Fruit fly (Drosophila melanogaster) whole organism, prepupa: ENCODE data around the gene CG31548.
A peak's percentile ranks its signal among the peaks of the same experiment; 100 is the strongest.

Experiments used
- CG10631 ChIP-seq: fragments of 200-800 bp; sonication (Bioruptor generic); optimal IDR thresholded peaks from 2 replicates; lab custom pipeline; 2016; ENCODE audit warnings: missing biosample characterization, missing genetic modification characterization
- CG11294 ChIP-seq: fragments of 200-800 bp; sonication (Bioruptor generic); IDR thresholded peaks from 2 replicates; pipeline ENCODE4 v1.3.6; 2022; ENCODE audit warnings: missing biosample characterization, missing genetic modification characterization
- CG15336 ChIP-seq: fragments of 200-800 bp; sonication (Bioruptor generic); IDR thresholded peaks from 2 replicates; pipeline ENCODE4 v1.3.6; 2022; ENCODE audit warnings: missing biosample characterization, missing genetic modification characterization
- CG3032 ChIP-seq: fragments of 200-800 bp; optimal IDR thresholded peaks from 2 replicates; lab custom pipeline; 2019; ENCODE audit warnings: missing biosample characterization, mild to moderate bottlenecking, missing genetic modification characterization, moderate library complexity
- CG31627 ChIP-seq: fragments of 200-800 bp; sonication (Bioruptor generic); optimal IDR thresholded peaks from 3 replicates; lab custom pipeline; 2016; ENCODE audit warnings: missing biosample characterization, missing genetic modification characterization
- CG32006 ChIP-seq: fragments of 200-800 bp; sonication (Bioruptor generic); optimal IDR thresholded peaks from 3 replicates; lab custom pipeline; 2017; ENCODE audit warnings: missing biosample characterization, mild to moderate bottlenecking, missing genetic modification characterization
- CG34406 ChIP-seq: fragments of 200-800 bp; sonication (Bioruptor generic); optimal IDR thresholded peaks from 3 replicates; lab custom pipeline; 2016; ENCODE audit warnings: missing biosample characterization, missing genetic modification characterization
- CG3919 ChIP-seq: fragments of 200-800 bp; sonication (Bioruptor generic); optimal IDR thresholded peaks from 3 replicates; lab custom pipeline; 2016; ENCODE audit warnings: missing biosample characterization, missing genetic modification characterization
- CG4318 ChIP-seq: fragments of 200-800 bp; sonication (Bioruptor generic); optimal IDR thresholded peaks from 3 replicates; lab custom pipeline; 2017; ENCODE audit warnings: missing biosample characterization, mild to moderate bottlenecking, missing genetic modification characterization
- CG6163 ChIP-seq: fragments of 200-800 bp; sonication (Bioruptor generic); IDR thresholded peaks from 3 replicates; pipeline ENCODE4 v1.3.6; 2022; ENCODE audit warnings: missing biosample characterization, missing genetic modification characterization
- CG6792 ChIP-seq: fragments of 200-800 bp; sonication (Bioruptor generic); optimal IDR thresholded peaks from 3 replicates; lab custom pipeline; 2016; ENCODE audit warnings: missing biosample characterization, missing genetic modification characterization
- CG6808 ChIP-seq: fragments of 200-800 bp; sonication (Bioruptor generic); optimal IDR thresholded peaks from 3 replicates; lab custom pipeline; 2017; ENCODE audit warnings: missing biosample characterization, missing genetic modification characterization, mild to moderate bottlenecking, moderate library complexity, missing genetic modification reagents
- CG6854 ChIP-seq: fragments of 200-800 bp; sonication (Bioruptor generic); optimal IDR thresholded peaks from 2 replicates; lab custom pipeline; 2017; ENCODE audit warnings: missing biosample characterization, mild to moderate bottlenecking, missing genetic modification characterization
- CG7368 ChIP-seq: fragments of 200-800 bp; sonication (Bioruptor generic); optimal IDR thresholded peaks from 3 replicates; lab custom pipeline; 2016; ENCODE audit warnings: missing biosample characterization, missing genetic modification characterization
- CG8119 ChIP-seq: fragments of 200-800 bp; sonication (Bioruptor generic); IDR thresholded peaks from 3 replicates; pipeline ENCODE4 v1.3.6; 2022; ENCODE audit warnings: missing biosample characterization, missing genetic modification characterization
- CG8319 ChIP-seq: fragments of 200-800 bp; sonication (Bioruptor generic); optimal IDR thresholded peaks from 3 replicates; lab custom pipeline; 2016; ENCODE audit warnings: missing biosample characterization, missing genetic modification characterization
- CG8632 ChIP-seq: fragments of 200-800 bp; sonication (Bioruptor generic); optimal IDR thresholded peaks from 3 replicates; lab custom pipeline; 2016; ENCODE audit warnings: missing biosample characterization, missing genetic modification characterization
- CG9139 ChIP-seq: fragments of 200-800 bp; sonication (Bioruptor generic); optimal IDR thresholded peaks from 3 replicates; lab custom pipeline; 2017; ENCODE audit warnings: missing biosample characterization, mild to moderate bottlenecking, missing genetic modification characterization
- Eip75B ChIP-seq: fragments of 200-800 bp; sonication (Bioruptor generic); optimal IDR thresholded peaks from 3 replicates; lab custom pipeline; 2016; ENCODE audit warnings: missing biosample characterization, missing genetic modification characterization
- Eip78C ChIP-seq: fragments of 200-800 bp; sonication (Bioruptor generic); peaks from one replicate; lab custom pipeline; 2016; ENCODE audit warnings: missing biosample characterization, missing genetic modification characterization
- Eip93F ChIP-seq: fragments of 200-800 bp; sonication (Bioruptor generic); optimal IDR thresholded peaks from 2 replicates; lab custom pipeline; 2016; ENCODE audit warnings: missing biosample characterization, mild to moderate bottlenecking, missing genetic modification characterization
- Ets21C ChIP-seq: fragments of 200-800 bp; sonication (Bioruptor generic); optimal IDR thresholded peaks from 3 replicates; lab custom pipeline; 2016; ENCODE audit warnings: missing biosample characterization, missing genetic modification characterization
- Ets96B ChIP-seq: fragments of 200-800 bp; optimal IDR thresholded peaks from 2 replicates; lab custom pipeline; 2019; ENCODE audit warnings: missing biosample characterization, mild to moderate bottlenecking, missing genetic modification characterization, moderate library complexity
- Gug ChIP-seq: fragments of 200-800 bp; sonication (Bioruptor generic); IDR thresholded peaks from 2 replicates; pipeline ENCODE4 v1.3.6; 2022; ENCODE audit warnings: missing biosample characterization, missing genetic modification characterization
- Hr38 ChIP-seq: sonication (Bioruptor generic); optimal IDR thresholded peaks from 2 replicates; lab custom pipeline; 2016; ENCODE audit warnings: missing biosample characterization, missing genetic modification characterization
- Hr39 ChIP-seq: fragments of 200-800 bp; sonication (Bioruptor generic); optimal IDR thresholded peaks from 2 replicates; lab custom pipeline; 2016; ENCODE audit warnings: missing biosample characterization, missing genetic modification characterization
- Hr4 ChIP-seq: fragments of 200-800 bp; sonication (Bioruptor generic); optimal IDR thresholded peaks from 3 replicates; lab custom pipeline; 2016; ENCODE audit warnings: missing biosample characterization, missing genetic modification characterization
- Lpt ChIP-seq: fragments of 200-800 bp; sonication (Bioruptor generic); optimal IDR thresholded peaks from 3 replicates; lab custom pipeline; 2016; ENCODE audit warnings: missing biosample characterization, missing genetic modification characterization
- Met ChIP-seq: fragments of 200-800 bp; sonication (Bioruptor generic); optimal IDR thresholded peaks from 3 replicates; lab custom pipeline; 2016; ENCODE audit warnings: missing biosample characterization, missing genetic modification characterization
- Sox14 ChIP-seq: fragments of 200-800 bp; sonication (Bioruptor generic); optimal IDR thresholded peaks from 3 replicates; lab custom pipeline; 2016; ENCODE audit warnings: missing biosample characterization, missing genetic modification characterization
- Sox15 ChIP-seq: fragments of 200-800 bp; sonication (Bioruptor generic); optimal IDR thresholded peaks from 3 replicates; lab custom pipeline; 2016; ENCODE audit warnings: missing biosample characterization, missing genetic modification characterization
- achi ChIP-seq: fragments of 200-800 bp; sonication (Bioruptor generic); optimal IDR thresholded peaks from 3 replicates; lab custom pipeline; 2016; ENCODE audit warnings: missing biosample characterization, missing genetic modification characterization
- acj6 ChIP-seq: fragments of 200-800 bp; sonication (Bioruptor generic); optimal IDR thresholded peaks from 3 replicates; lab custom pipeline; 2016; ENCODE audit warnings: missing biosample characterization, missing genetic modification characterization
- cyc ChIP-seq: fragments of 200-800 bp; sonication (Bioruptor generic); optimal IDR thresholded peaks from 3 replicates; lab custom pipeline; 2016; ENCODE audit warnings: missing biosample characterization, missing genetic modification characterization
- dac ChIP-seq: fragments of 200-800 bp; sonication (Bioruptor generic); optimal IDR thresholded peaks from 2 replicates; lab custom pipeline; 2017; ENCODE audit warnings: missing biosample characterization, mild to moderate bottlenecking, missing genetic modification characterization
- dsx ChIP-seq: fragments of 200-800 bp; optimal IDR thresholded peaks from 3 replicates; lab custom pipeline; 2019; ENCODE audit warnings: missing biosample characterization, mild to moderate bottlenecking, missing genetic modification characterization, moderate library complexity; ENCODE audit not compliant: poor library complexity, severe bottlenecking
- eg ChIP-seq: fragments of 200-800 bp; sonication (Bioruptor generic); IDR thresholded peaks from 3 replicates; pipeline ENCODE4 v1.3.6; 2022; ENCODE audit warnings: missing biosample characterization, missing genetic modification characterization
- esn ChIP-seq: fragments of 200-800 bp; sonication (Bioruptor generic); optimal IDR thresholded peaks from 2 replicates; lab custom pipeline; 2016; ENCODE audit warnings: missing biosample characterization, mild to moderate bottlenecking, missing genetic modification characterization, moderate library complexity
- fd85E ChIP-seq: fragments of 200-800 bp; sonication (Bioruptor generic); optimal IDR thresholded peaks from 3 replicates; lab custom pipeline; 2016; ENCODE audit warnings: missing biosample characterization, missing genetic modification characterization
- fkh ChIP-seq: fragments of 200-800 bp; sonication (Bioruptor generic); optimal IDR thresholded peaks from 3 replicates; lab custom pipeline; 2017; ENCODE audit warnings: missing biosample characterization, mild to moderate bottlenecking, missing genetic modification characterization, moderate library complexity
- lz ChIP-seq: fragments of 200-800 bp; sonication (Bioruptor generic); optimal IDR thresholded peaks from 3 replicates; lab custom pipeline; 2016; ENCODE audit warnings: missing biosample characterization, missing genetic modification characterization
- salr ChIP-seq, 2 experiments: fragments of 200-800 bp; sonication (Bioruptor generic); optimal IDR thresholded peaks; 3 replicates each; lab custom pipeline; 2016 to 2018; ENCODE audit warnings: missing biosample characterization in 2 of 2, missing genetic modification characterization in 2 of 2, mild to moderate bottlenecking in 1 of 2
- spab ChIP-seq: fragments of 200-800 bp; sonication (Bioruptor generic); optimal IDR thresholded peaks from 2 replicates; lab custom pipeline; 2017; ENCODE audit warnings: missing biosample characterization, mild to moderate bottlenecking, missing genetic modification characterization, missing genetic modification reagents
- svp ChIP-seq: fragments of 200-800 bp; sonication (Bioruptor generic); peaks from one replicate; lab custom pipeline; 2016; ENCODE audit warnings: missing biosample characterization, missing genetic modification characterization
- vri ChIP-seq: fragments of 200-800 bp; sonication (Bioruptor generic); optimal IDR thresholded peaks from 3 replicates; lab custom pipeline; 2016; ENCODE audit warnings: missing biosample characterization, mild to moderate bottlenecking, missing genetic modification characterization

The CG31548 gene

DNA sequence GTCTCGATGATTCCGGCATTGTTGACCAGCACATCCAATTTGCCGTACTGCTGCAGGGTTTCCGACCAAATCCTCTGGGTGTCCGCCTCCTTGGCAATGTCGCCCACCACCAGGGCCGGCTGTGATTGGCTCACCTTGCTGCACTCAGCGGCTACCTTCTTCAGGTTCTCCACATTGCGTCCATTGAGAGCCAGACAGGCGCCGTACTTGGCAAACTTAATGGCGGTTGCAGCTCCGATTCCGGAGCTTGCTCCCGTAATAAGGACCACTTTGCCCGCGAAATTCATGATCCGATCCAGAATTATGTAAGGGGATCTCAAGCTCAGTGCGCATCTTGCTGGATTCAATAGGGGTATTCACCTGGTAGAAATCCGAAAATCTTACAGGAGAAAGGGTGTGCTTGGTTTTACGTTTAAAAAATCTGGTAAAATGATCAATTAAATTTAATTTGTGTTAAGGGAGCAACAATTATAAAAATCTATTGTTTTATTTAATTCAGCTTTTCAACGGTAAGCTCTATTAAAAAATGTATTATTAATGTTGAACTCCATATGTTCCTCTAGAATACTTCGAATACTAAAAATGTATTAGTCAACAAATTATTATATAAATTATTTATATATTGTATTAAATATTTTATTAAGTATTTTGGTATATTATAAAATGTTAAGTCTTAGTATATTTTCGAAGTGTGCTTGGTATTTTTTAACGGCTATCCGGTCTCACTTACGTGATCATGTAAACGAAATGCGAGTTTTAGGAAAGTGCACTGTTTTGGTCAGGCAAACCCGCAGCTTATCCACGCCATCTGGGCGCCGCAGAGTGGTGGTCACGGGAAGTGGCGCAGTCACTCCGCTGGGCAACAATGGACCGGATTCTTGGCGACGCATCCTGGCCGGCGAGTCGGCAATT, at the start of gene CG31548, which contains the start of gene CG12170:
CG31548 (minus strand) TSS at position 334 of the 912 bp plus-strand sequence.
CG12170 (plus strand) TSS at position 716 of the 912 bp plus-strand sequence.
- TF ChIP-seq CG8319 (GFP tag; lab: Kevin White, UChicago) (no peak), svp (GFP tag; lab: Kevin White, UChicago) (peak; percentile 63), Eip78C (no peak), cyc (GFP tag; lab: Kevin White, UChicago) (peak; percentile 34), Hr38 (GFP tag; lab: Kevin White, UChicago) (no peak), Met (GFP tag; lab: Kevin White, UChicago) (no peak), spab (GFP tag; lab: Kevin White, UChicago) (no peak), vri (GFP tag; lab: Kevin White, UChicago) (no peak), Hr39 (GFP tag; lab: Kevin White, UChicago) (no peak), eg (GFP tag; lab: Robert Waterston, UW) (no peak; the same call in 2 of the 3 replicates), CG3919 (GFP tag; lab: Kevin White, UChicago) (no peak), achi (no peak), CG15336 (GFP tag; lab: Robert Waterston, UW) (peak; percentile 59), CG10631 (GFP tag; lab: Kevin White, UChicago) (no peak), CG8632 (no peak), CG6792 (peak; percentile 40), fkh (GFP tag; lab: Kevin White, UChicago) (no peak), esn (GFP tag; lab: Kevin White, UChicago) (peak; percentile 69), Sox15 (GFP tag; lab: Kevin White, UChicago) (peak; percentile 27), Lpt (GFP tag; lab: Kevin White, UChicago) (no peak), Hr4 (GFP tag; lab: Kevin White, UChicago) (no peak), CG6163 (GFP tag; lab: Robert Waterston, UW) (peak; percentile 47; the same call in 2 of the 3 replicates), CG6808 (no peak), CG8119 (GFP tag; lab: Robert Waterston, UW) (peak; percentile 55; the same call in 2 of the 3 replicates), CG31627 (GFP tag; lab: Kevin White, UChicago) (peak; percentile 56), CG3032 (tag; lab: Kevin White, UChicago) (peak; percentile 38)

DNA sequence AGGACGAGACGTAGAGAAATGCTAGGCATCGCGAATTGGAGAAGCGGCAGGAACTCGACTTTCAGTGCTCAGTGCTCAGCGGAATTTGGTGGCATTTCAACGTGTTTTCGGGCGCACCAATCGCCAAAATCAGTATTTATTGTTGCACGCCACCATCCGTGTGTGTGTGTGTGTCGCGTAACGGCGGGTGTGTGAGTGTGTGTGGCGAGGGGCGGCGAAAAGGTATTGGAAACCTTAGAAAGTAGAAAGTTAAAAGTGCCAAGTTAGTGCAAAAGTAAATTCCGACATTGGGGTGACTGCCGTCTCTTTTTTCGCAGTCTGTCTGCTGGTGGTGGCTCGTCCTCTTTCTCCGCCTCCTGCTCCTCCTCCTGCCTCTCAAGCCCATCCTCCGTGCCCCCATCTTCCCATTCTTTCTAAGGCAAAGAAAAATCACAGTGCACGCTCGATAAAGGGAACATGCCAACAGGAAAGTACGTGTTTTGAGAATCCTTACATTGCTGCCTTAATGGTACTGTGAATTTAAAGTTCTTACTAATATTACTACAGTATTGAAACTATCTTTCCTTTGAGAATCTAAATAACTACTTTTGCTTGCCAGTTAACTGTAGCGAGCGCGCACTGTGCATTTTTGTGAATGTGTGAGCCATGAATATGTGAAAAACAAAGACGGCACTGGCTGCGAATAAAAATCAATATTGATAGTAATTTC, 49.6 kb upstream of the CG31548 start:
- peak; percentile 55 for TF ChIP-seq CG32006 (GFP tag; lab: Kevin White, UChicago)
- no peak for TF ChIP-seq CG6854 (GFP tag; lab: Kevin White, UChicago)
- peak; percentile 50 for TF ChIP-seq Hr39 (GFP tag; lab: Kevin White, UChicago)
- peak; percentile 52 for TF ChIP-seq Ets96B (tag; lab: Kevin White, UChicago)
- TF ChIP-seq eg (GFP tag; lab: Robert Waterston, UW): 0 out of 3 replicates have a peak, but pooled peaks have one; percentile 47
- peak; percentile 42 for TF ChIP-seq dsx
- TF ChIP-seq CG6163 (GFP tag; lab: Robert Waterston, UW): no peak; the same call in 2 of the 3 replicates
- peak; percentile 31; the same call in 1 of the 2 replicates for TF ChIP-seq Gug (GFP tag; lab: Robert Waterston, UW)
- no peak for TF ChIP-seq CG7368
- peak; percentile 19 for TF ChIP-seq CG4318
- peak; percentile 39 for TF ChIP-seq CG10631 (GFP tag; lab: Kevin White, UChicago)
- TF ChIP-seq Met (GFP tag; lab: Kevin White, UChicago): peak; percentile 52
- TF ChIP-seq Sox14 (GFP tag; lab: Kevin White, UChicago): peak; percentile 54
- peak; percentile 23 for TF ChIP-seq CG9139
- no peak for TF ChIP-seq fd85E (GFP tag; lab: Kevin White, UChicago)
- no peak for TF ChIP-seq CG8319 (GFP tag; lab: Kevin White, UChicago)
- peak; percentile 8 for TF ChIP-seq acj6 (GFP tag; lab: Kevin White, UChicago)
- TF ChIP-seq Hr4 (GFP tag; lab: Kevin White, UChicago): peak; percentile 57
- peak; percentile 40 for TF ChIP-seq CG3032 (tag; lab: Kevin White, UChicago)
- no peak for TF ChIP-seq Sox15 (GFP tag; lab: Kevin White, UChicago)
- TF ChIP-seq CG11294 (GFP tag; lab: Robert Waterston, UW): no peak
- no peak for TF ChIP-seq Hr38 (GFP tag; lab: Kevin White, UChicago)
- peak; percentile 58 for TF ChIP-seq lz
- TF ChIP-seq fkh (GFP tag; lab: Kevin White, UChicago): no peak
- peak; percentile 25 for TF ChIP-seq CG34406 (GFP tag; lab: Kevin White, UChicago)
- TF ChIP-seq Eip93F: no peak
- TF ChIP-seq dac (GFP tag; lab: Kevin White, UChicago): no peak
- TF ChIP-seq vri (GFP tag; lab: Kevin White, UChicago): peak; percentile 12
- TF ChIP-seq Eip75B: peak; percentile 43
- TF ChIP-seq cyc (GFP tag; lab: Kevin White, UChicago): peak; percentile 50
- TF ChIP-seq salr (GFP tag; optimal IDR thresholded peaks at IDR 0.05; lab: Kevin White, UChicago): no peak
- peak; percentile 9 for TF ChIP-seq Ets21C (GFP tag; lab: Kevin White, UChicago)
